Worm (Caenorhabditis elegans) whole organism, L1 larva: ENCODE data around the gene Y37D8A.19.

Experiments
- aly-2 ChIP-seq: fragments of 150-350 bp; optimal IDR thresholded peaks from 2 replicates; lab custom pipeline; 2014; ENCODE audit warnings: missing biosample characterization, missing genetic modification characterization
- blmp-1 ChIP-seq: fragments of 150-350 bp; optimal IDR thresholded peaks from 2 replicates; lab custom pipeline; 2014; ENCODE audit warnings: missing biosample characterization, missing genetic modification characterization
- egl-27 ChIP-seq, 2 experiments: fragments of 150-350 bp in 1 of 2; sonication (generic microtip); optimal IDR thresholded peaks; 3 replicates each; lab custom pipeline; 2017 to 2018; ENCODE audit warnings: missing biosample characterization in 2 of 2, missing genetic modification characterization in 2 of 2, missing genetic modification reagents in 2 of 2
- lir-3 ChIP-seq: sonication (generic microtip); optimal IDR thresholded peaks from 2 replicates; lab custom pipeline; 2016; ENCODE audit warnings: mild to moderate bottlenecking, missing genetic modification characterization, moderate library complexity, missing compliant biosample characterization; ENCODE audit not compliant: poor library complexity
- nhr-20 ChIP-seq: sonication (generic microtip); optimal IDR thresholded peaks from 2 replicates; lab custom pipeline; 2016; ENCODE audit warnings: mild to moderate bottlenecking, missing genetic modification characterization, missing compliant biosample characterization
- nhr-77 ChIP-seq: fragments of 150-350 bp; optimal IDR thresholded peaks from 2 replicates; lab custom pipeline; 2014; ENCODE audit warnings: missing biosample characterization, missing genetic modification characterization
- snpc-4 ChIP-seq: fragments of 150-350 bp; optimal IDR thresholded peaks from 2 replicates; lab custom pipeline; 2014; ENCODE audit warnings: missing biosample characterization, missing genetic modification characterization
- unc-130 ChIP-seq: fragments of 150-350 bp; optimal IDR thresholded peaks from 2 replicates; lab custom pipeline; 2017; ENCODE audit warnings: missing biosample characterization, missing genetic modification characterization, inconsistent platforms
- ztf-11 ChIP-seq, 2 experiments: sonication (generic microtip); optimal IDR thresholded peaks; 2 replicates each; lab custom pipeline; 2016 to 2017; ENCODE audit warnings: missing genetic modification characterization in 2 of 2, missing biosample characterization in 1 of 2, missing compliant biosample characterization in 1 of 2

- TF ChIP-seq egl-27 (tag; optimal IDR thresholded peaks at IDR 0.05; lab: Kevin White, UChicago) = no peak
- TF ChIP-seq snpc-4 (tag; lab: Kevin White, UChicago) = no peak
- no peak for TF ChIP-seq lir-3 (tag; lab: Kevin White, UChicago)
- TF ChIP-seq nhr-20 (tag; lab: Kevin White, UChicago) = no peak
- TF ChIP-seq nhr-77 (tag; lab: Kevin White, UChicago) = no peak
- TF ChIP-seq aly-2 (tag; lab: Kevin White, UChicago) = no peak
- no peak for TF ChIP-seq blmp-1 (tag; lab: Kevin White, UChicago)
- TF ChIP-seq ztf-11 (tag; optimal IDR thresholded peaks at IDR 0.05; lab: Kevin White, UChicago) = no peak
- no peak for TF ChIP-seq unc-130
Observed at ce11 chrIII:12880704-12881103, 49.0 kb upstream of the Y37D8A.19 start.
